Fruit fly (Drosophila melanogaster) ovary, adult (tissue): Measurements from ENCODE around the gene prd.

Experiments used
- CG17801 ChIP-seq: fragments of 200-800 bp; optimal IDR thresholded peaks from 2 replicates; lab custom pipeline; 2019; ENCODE audit warnings: missing biosample characterization, mild to moderate bottlenecking, missing genetic modification characterization, moderate library complexity; ENCODE audit not compliant: partially characterized antibody

Gene prd

dm6 chr2L:12092041-12092440, 6.4 kb upstream of the prd start:
- no peak for TF ChIP-seq CG17801

- no peak for TF ChIP-seq CG17801
These were observed 5.9 kb upstream of the prd start, which contains the start of gene Pex19 for dm6 chr2L:12091522-12091921. Gene Pex19 (plus strand): TSS chr2L:12091822.

dm6 chr2L:12089145-12089544, 3.5 kb upstream of the prd start:
- no peak for TF ChIP-seq CG17801

- TF ChIP-seq CG17801, result no peak
These were observed 1.8 kb upstream of the prd start for dm6 chr2L:12087442-12087841.

dm6 chr2L:12085010-12085409, 617 bp downstream of the prd start:
- no peak for TF ChIP-seq CG17801

- no peak for TF ChIP-seq CG17801
These were observed 4.4 kb downstream of the prd start for dm6 chr2L:12081118-12081665.

- no peak for TF ChIP-seq CG17801
These were observed 5.7 kb downstream of the prd start for dm6 chr2L:12079827-12080381.

dm6 chr2L:12078695-12079094, 6.9 kb downstream of the prd start:
- TF ChIP-seq CG17801, result no peak

dm6 chr2L:12078123-12078658, 7.4 kb downstream of the prd start:
- no peak for TF ChIP-seq CG17801

- TF ChIP-seq CG17801, result no peak
These were observed 9.8 kb downstream of the prd start, which contains the start of gene CG14947 for dm6 chr2L:12075850-12076249. Gene CG14947 (plus strand): TSS chr2L:12076100.

- no peak for TF ChIP-seq CG17801
These were observed 18.9 kb downstream of the prd start, which contains the start of gene firl for dm6 chr2L:12066617-12067251. Gene firl (minus strand): TSS chr2L:12066775.

- no peak for TF ChIP-seq CG17801
These were observed 19.8 kb downstream of the prd start for dm6 chr2L:12065683-12066386.

- TF ChIP-seq CG17801, result peak; percentile 19
These were observed 22.6 kb downstream of the prd start, which contains the start of gene Rab3-GAP for dm6 chr2L:12063035-12063434. Gene Rab3-GAP (minus strand): TSS chr2L:12063184.

dm6 chr2L:12055837-12056388, 29.7 kb downstream of the prd start, which contains the start of the genes JhI-21, RpL7-like and CG34164:
Gene JhI-21 (minus strand): TSS chr2L:12056042.
Gene RpL7-like (plus strand): TSS chr2L:12056326.
Gene CG34164 (plus strand): TSS chr2L:12056348.
- peak; percentile 31 for TF ChIP-seq CG17801

- no peak for TF ChIP-seq CG17801
These were observed 32.3 kb downstream of the prd start for dm6 chr2L:12053365-12053764.

- no peak for TF ChIP-seq CG17801
These were observed 36.5 kb downstream of the prd start, which contains the start of gene PLCXD for dm6 chr2L:12049133-12049532. Gene PLCXD (plus strand): TSS chr2L:12049418.
